Worm (Caenorhabditis elegans): ENCODE measurements around the gene K10H10.10.

Gene K10H10.10

DNA sequence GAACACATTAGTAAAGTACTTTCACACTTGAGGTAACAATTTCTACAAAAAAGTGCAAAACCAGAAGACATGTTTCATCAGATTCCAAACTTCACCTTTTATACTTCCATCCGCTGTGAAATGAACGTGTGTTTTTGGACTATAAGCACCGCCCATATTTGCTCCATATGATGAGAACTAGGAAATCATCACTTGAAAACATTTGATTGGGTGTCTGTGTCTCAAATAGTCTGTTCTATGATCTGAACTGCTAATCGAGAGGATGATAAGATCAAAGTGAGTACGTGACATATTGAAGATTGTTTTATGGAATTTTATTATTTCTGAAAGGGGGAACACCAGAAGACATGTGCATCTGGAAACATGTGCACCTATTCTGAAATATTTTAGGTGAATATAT is 12.2 kb upstream of the K10H10.10 start:
- TF ChIP-seq hlh-11 (tag; optimal IDR thresholded peaks at IDR 0.05) (peak; percentile 43), nhr-28 (tag; optimal IDR thresholded peaks at IDR 0.05) (peak; percentile 64), saeg-2 (GFP tag; IDR thresholded peaks at IDR 0.05) (no peak), Y75B8A.6 (GFP tag; IDR thresholded peaks at IDR 0.05) (no peak), zag-1 (tag; optimal IDR thresholded peaks at IDR 0.05) (no peak), daf-8 (GFP tag; IDR thresholded peaks at IDR 0.05) (no peak), mxl-2 (GFP tag; conservative IDR thresholded peaks at IDR 0.05) (no peak), mdl-1 (tag; optimal IDR thresholded peaks at IDR 0.05) (peak in 1 of 2 experiments; percentile 48), nhr-237 (tag; optimal IDR thresholded peaks at IDR 0.05) (no peak), dmd-6 (GFP tag; IDR thresholded peaks at IDR 0.05) (peak; percentile 30), snpc-4 (tag; optimal IDR thresholded peaks at IDR 0.05) (no peak), F37D6.2 (tag; optimal IDR thresholded peaks at IDR 0.05) (no peak), madf-9 (GFP tag; conservative IDR thresholded peaks at IDR 0.05) (no peak), dve-1 (tag; optimal IDR thresholded peaks at IDR 0.05; ENCODE audit: insufficient read depth) (peak; percentile 73), mxl-3 (GFP tag; optimal IDR thresholded peaks at IDR 0.05) (peak; percentile 40), mep-1 (tag; optimal IDR thresholded peaks at IDR 0.05) (peak; percentile 38), zip-11 (GFP tag; IDR thresholded peaks at IDR 0.05) (no peak), nhr-6 (tag; optimal IDR thresholded peaks at IDR 0.05) (peak; percentile 36), daf-12 (tag; optimal IDR thresholded peaks at IDR 0.05) (no peak), ZK546.5 (tag; optimal IDR thresholded peaks at IDR 0.05) (no peak), lsy-2 (tag; optimal IDR thresholded peaks at IDR 0.05) (peak in 1 of 2 experiments; percentile 13), egl-43 (GFP tag; IDR thresholded peaks at IDR 0.05) (no peak), aha-1 (tag) (peak; percentile 96), hlh-30 (tag; optimal IDR thresholded peaks at IDR 0.05; ENCODE audit: insufficient read depth) (peak; percentile 56), R02D3.7 (tag; optimal IDR thresholded peaks at IDR 0.05) (no peak), hif-1 (tag; optimal IDR thresholded peaks at IDR 0.05) (peak; percentile 90 to 97), ama-1 (optimal IDR thresholded peaks at IDR 0.05) (peak; percentile 4), ceh-28 (tag; optimal IDR thresholded peaks at IDR 0.05) (no peak), lin-1 (GFP tag; IDR thresholded peaks at IDR 0.05) (no peak), F10B5.3 (tag; optimal IDR thresholded peaks at IDR 0.05) (no peak), daf-16 (GFP tag; optimal IDR thresholded peaks at IDR 0.05) (no peak), daf-16 (tag; optimal IDR thresholded peaks at IDR 0.05) (peak; percentile 0), nhr-25 (tag; optimal IDR thresholded peaks at IDR 0.05; ENCODE audit: borderline replicate concordance, insufficient read depth) (no peak), ztf-7 (tag; optimal IDR thresholded peaks at IDR 0.05) (no peak), arid-1 (GFP tag; conservative IDR thresholded peaks at IDR 0.05) (no peak), pqm-1 (tag; optimal IDR thresholded peaks at IDR 0.05) (no peak), nhr-48 (tag; optimal IDR thresholded peaks at IDR 0.05) (peak; percentile 20)

DNA sequence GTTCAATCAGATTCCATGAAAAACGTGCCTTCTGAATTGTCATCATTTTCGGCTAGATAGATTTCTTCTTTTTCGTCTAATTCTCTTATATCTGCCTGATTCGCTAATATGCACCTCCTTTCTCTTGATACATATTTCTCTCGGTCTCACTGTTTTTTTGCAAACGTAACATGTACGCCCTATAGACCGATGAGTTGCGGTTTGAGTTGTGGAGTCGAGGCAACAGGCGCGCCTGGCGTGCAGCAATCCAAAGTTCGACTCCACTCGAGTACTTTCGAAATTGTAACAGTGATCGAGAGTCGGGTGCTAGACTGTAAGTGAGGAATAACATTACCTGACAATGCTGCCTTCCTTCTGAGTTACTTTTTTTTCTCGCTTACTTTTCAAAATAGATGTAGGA is 10.8 kb upstream of the K10H10.10 start:
- TF ChIP-seq ceh-28 (tag; optimal IDR thresholded peaks at IDR 0.05) (no peak), zag-1 (tag; optimal IDR thresholded peaks at IDR 0.05) (no peak), mxl-2 (GFP tag; conservative IDR thresholded peaks at IDR 0.05) (peak; percentile 60), tra-1 (GFP tag; IDR thresholded peaks at IDR 0.05) (peak; percentile 90), ceh-82 (tag; optimal IDR thresholded peaks at IDR 0.05) (no peak), lin-39 (tag; optimal IDR thresholded peaks at IDR 0.05) (no peak), D1046.2 (GFP tag; IDR thresholded peaks at IDR 0.05) (peak; percentile 87), skn-1 (tag; optimal IDR thresholded peaks at IDR 0.05) (no peak), nhr-42 (GFP tag; IDR thresholded peaks at IDR 0.05) (peak; percentile 95), F26F4.8 (GFP tag; conservative IDR thresholded peaks at IDR 0.05) (peak; percentile 94), nhr-76 (tag; optimal IDR thresholded peaks at IDR 0.05) (no peak), ama-1 (optimal IDR thresholded peaks at IDR 0.05) (no peak), Y5F2A.4 (GFP tag; optimal IDR thresholded peaks at IDR 0.05) (peak; percentile 76), lin-15B (tag; optimal IDR thresholded peaks at IDR 0.05) (no peak), hlh-11 (tag; optimal IDR thresholded peaks at IDR 0.05) (peak; percentile 80), saeg-2 (GFP tag; IDR thresholded peaks at IDR 0.05) (0 out of 2 replicates have a peak, but pooled peaks have one; percentile 67), madf-9 (GFP tag; conservative IDR thresholded peaks at IDR 0.05) (peak; percentile 79), egl-27 (tag; optimal IDR thresholded peaks at IDR 0.05) (no peak), php-3 (GFP tag; IDR thresholded peaks at IDR 0.05) (peak; percentile 71), mes-2 (tag; optimal IDR thresholded peaks at IDR 0.05; ENCODE audit: poor library complexity, severe bottlenecking) (peak; percentile 92), ztf-7 (tag; optimal IDR thresholded peaks at IDR 0.05) (peak; percentile 61), ceh-32 (tag; optimal IDR thresholded peaks at IDR 0.05; ENCODE audit: poor library complexity) (no peak), ZK546.5 (tag; optimal IDR thresholded peaks at IDR 0.05) (no peak), ceh-44 (GFP tag; IDR thresholded peaks at IDR 0.05) (peak; percentile 90)
